Worm (Caenorhabditis elegans): ENCODE measurements around the gene B0546.4.

The B0546.4 gene

ce11 chrIV:3385337-3386215 lies 1.6 kb upstream of the B0546.4 start, which contains the start of gene mai-2:
mai-2 (plus strand) TSS chrIV:3385910.
- TF ChIP-seq nhr-23 (tag; optimal IDR thresholded peaks at IDR 0.05) = peak; percentile 56
- TF ChIP-seq nfya-1 (tag; optimal IDR thresholded peaks at IDR 0.05; ENCODE audit: insufficient read depth) = peak; percentile 76
- TF ChIP-seq tbx-2 (tag; optimal IDR thresholded peaks at IDR 0.05) = no peak
- no peak for TF ChIP-seq aly-2 (tag; optimal IDR thresholded peaks at IDR 0.05)
- TF ChIP-seq fkh-10 (GFP tag; optimal IDR thresholded peaks at IDR 0.05) = no peak
- no peak for TF ChIP-seq ceh-82 (tag; optimal IDR thresholded peaks at IDR 0.05)
- no peak for TF ChIP-seq elt-3 (tag; optimal IDR thresholded peaks at IDR 0.05)
- TF ChIP-seq lsy-12 (tag; optimal IDR thresholded peaks at IDR 0.05) = peak; percentile 48
- no peak for TF ChIP-seq skn-1 (tag; optimal IDR thresholded peaks at IDR 0.05)
- TF ChIP-seq lin-39 (tag; optimal IDR thresholded peaks at IDR 0.05) = no peak
- peak; percentile 72 for TF ChIP-seq lin-15B (tag; optimal IDR thresholded peaks at IDR 0.05)
- peak; percentile 77 for TF ChIP-seq pha-4 (tag; optimal IDR thresholded peaks at IDR 0.05)
- no peak for TF ChIP-seq pqm-1 (tag; optimal IDR thresholded peaks at IDR 0.05)
- TF ChIP-seq unc-39 (tag; optimal IDR thresholded peaks at IDR 0.05) = no peak
- peak; percentile 82 for TF ChIP-seq ama-1 (optimal IDR thresholded peaks at IDR 0.05)
- no peak for TF ChIP-seq elt-1 (tag; optimal IDR thresholded peaks at IDR 0.05)
- no peak for TF ChIP-seq ztf-11 (tag; optimal IDR thresholded peaks at IDR 0.05)
- TF ChIP-seq elt-2 (tag; optimal IDR thresholded peaks at IDR 0.05) = peak; percentile 22
- TF ChIP-seq nhr-28 (tag; optimal IDR thresholded peaks at IDR 0.05) = no peak
- TF ChIP-seq jun-1 (tag; optimal IDR thresholded peaks at IDR 0.05) = peak; percentile 57
- TF ChIP-seq ceh-28 (tag; optimal IDR thresholded peaks at IDR 0.05) = peak; percentile 30
- TF ChIP-seq nhr-25 (tag; optimal IDR thresholded peaks at IDR 0.05) = peak; percentile 4
- TF ChIP-seq hmg-11 (tag; optimal IDR thresholded peaks at IDR 0.05) = peak; percentile 60
- TF ChIP-seq unc-62 (GFP tag; optimal IDR thresholded peaks at IDR 0.05) = no peak

ce11 chrIV:3384593-3384992 lies 646 bp upstream of the B0546.4 start:
- TF ChIP-seq mdl-1 (tag; optimal IDR thresholded peaks at IDR 0.05) (peak; percentile 71), nfya-1 (tag; optimal IDR thresholded peaks at IDR 0.05; ENCODE audit: insufficient read depth) (peak; percentile 98), fkh-10 (GFP tag; optimal IDR thresholded peaks at IDR 0.05) (peak; percentile 64), lin-39 (tag; optimal IDR thresholded peaks at IDR 0.05) (peak; percentile 38), nhr-11 (tag; optimal IDR thresholded peaks at IDR 0.05) (no peak), skn-1 (tag; optimal IDR thresholded peaks at IDR 0.05) (peak; percentile 60), elt-3 (tag; optimal IDR thresholded peaks at IDR 0.05) (no peak), unc-62 (GFP tag; optimal IDR thresholded peaks at IDR 0.05) (no peak), nhr-28 (tag; optimal IDR thresholded peaks at IDR 0.05) (no peak), ama-1 (optimal IDR thresholded peaks at IDR 0.05) (no peak), ceh-16 (tag; optimal IDR thresholded peaks at IDR 0.05) (no peak), pha-4 (tag; optimal IDR thresholded peaks at IDR 0.05) (peak; percentile 90), R02D3.7 (tag; optimal IDR thresholded peaks at IDR 0.05) (peak; percentile 63), zag-1 (tag; optimal IDR thresholded peaks at IDR 0.05) (no peak), ceh-28 (tag; optimal IDR thresholded peaks at IDR 0.05) (peak; percentile 89), hmg-11 (tag; optimal IDR thresholded peaks at IDR 0.05) (peak; percentile 95), daf-12 (tag; optimal IDR thresholded peaks at IDR 0.05) (no peak), eor-1 (tag; optimal IDR thresholded peaks at IDR 0.05) (peak in 1 of 2 experiments; percentile 19), egl-27 (tag; optimal IDR thresholded peaks at IDR 0.05) (peak; percentile 8), fkh-2 (tag; optimal IDR thresholded peaks at IDR 0.05) (no peak), nhr-77 (tag; optimal IDR thresholded peaks at IDR 0.05) (no peak), sea-2 (GFP tag; optimal IDR thresholded peaks at IDR 0.05) (no peak), ZK546.5 (tag; optimal IDR thresholded peaks at IDR 0.05) (no peak), tbx-2 (tag; optimal IDR thresholded peaks at IDR 0.05) (peak; percentile 72), mml-1 (tag; optimal IDR thresholded peaks at IDR 0.05) (no peak), nhr-67 (tag; optimal IDR thresholded peaks at IDR 0.05) (no peak), ztf-4 (tag; optimal IDR thresholded peaks at IDR 0.05) (no peak), nhr-237 (tag; optimal IDR thresholded peaks at IDR 0.05) (no peak), unc-39 (tag; optimal IDR thresholded peaks at IDR 0.05) (no peak), elt-2 (tag; optimal IDR thresholded peaks at IDR 0.05) (peak; percentile 73), nhr-76 (tag; optimal IDR thresholded peaks at IDR 0.05) (no peak), aly-2 (tag; optimal IDR thresholded peaks at IDR 0.05) (no peak), nhr-12 (tag; optimal IDR thresholded peaks at IDR 0.05) (no peak), ztf-11 (tag; optimal IDR thresholded peaks at IDR 0.05) (no peak), pqm-1 (tag; optimal IDR thresholded peaks at IDR 0.05) (peak; percentile 54), nhr-43 (tag; optimal IDR thresholded peaks at IDR 0.05; ENCODE audit: poor library complexity, severe bottlenecking) (peak; percentile 82), snpc-4 (tag; optimal IDR thresholded peaks at IDR 0.05) (peak; percentile 16), ceh-9 (tag; optimal IDR thresholded peaks at IDR 0.05) (no peak), lin-15B (tag; optimal IDR thresholded peaks at IDR 0.05) (peak; percentile 85), elt-1 (tag; optimal IDR thresholded peaks at IDR 0.05) (peak; percentile 51), ceh-82 (tag; optimal IDR thresholded peaks at IDR 0.05) (peak; percentile 37), nhr-25 (tag; optimal IDR thresholded peaks at IDR 0.05) (peak; percentile 87), lsy-12 (tag; optimal IDR thresholded peaks at IDR 0.05) (peak; percentile 89), egl-5 (tag; optimal IDR thresholded peaks at IDR 0.05) (peak; percentile 9), fos-1 (tag; optimal IDR thresholded peaks at IDR 0.05) (no peak), nhr-23 (tag; optimal IDR thresholded peaks at IDR 0.05) (peak; percentile 81)
